Comparison of ENCODE assay signal across 4 worm cellular contexts in the genomic region with DNA sequence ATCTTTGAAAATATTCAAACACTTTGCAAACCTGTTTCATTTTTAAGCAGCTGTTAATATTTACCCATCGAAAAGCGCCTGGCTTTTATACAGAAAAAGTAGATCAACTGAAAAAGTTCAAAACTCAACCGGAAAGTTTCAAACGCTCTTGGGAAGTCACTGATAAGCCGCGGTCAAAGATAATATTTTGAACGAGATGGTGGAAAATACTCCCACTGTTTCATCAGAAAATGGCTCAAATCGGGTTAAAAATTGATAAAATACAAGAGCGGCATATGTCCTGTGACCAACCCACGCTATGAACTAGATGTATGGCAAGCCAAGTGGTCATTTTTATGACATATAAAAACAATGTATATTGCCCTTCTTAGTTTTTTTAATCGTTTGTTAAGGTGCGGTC.
TF ChIP-seq lines count a peak whose summit lies in the region.

Gene sulp-2 (minus strand): TSS at position 107 of the 400 bp plus-strand sequence.

TF ChIP-seq in whole organism, L1 larva, 84 proteins besides CTCF, POLR2A, EP300 and RAD21:
- TF ChIP-seq sptf-1 (tag; optimal IDR thresholded peaks at IDR 0.05; lab: Kevin White, UChicago), result no peak
- TF ChIP-seq elt-2 (tag; optimal IDR thresholded peaks at IDR 0.05; lab: Kevin White, UChicago), result peak; percentile 9

TF ChIP-seq in whole organism, L3 larva, 47 proteins besides CTCF, POLR2A, EP300 and RAD21:
- TF ChIP-seq elt-2 (tag; optimal IDR thresholded peaks at IDR 0.05; lab: Kevin White, UChicago), result peak; percentile 35
- TF ChIP-seq nhr-237 (tag; optimal IDR thresholded peaks at IDR 0.05; lab: Kevin White, UChicago), result no peak
- peak; percentile 52 for TF ChIP-seq pqm-1 (tag; optimal IDR thresholded peaks at IDR 0.05; lab: Kevin White, UChicago)

TF ChIP-seq in whole organism, L4 larva, 104 proteins besides CTCF, POLR2A, EP300 and RAD21:
- TF ChIP-seq nhr-41 (GFP tag; IDR thresholded peaks at IDR 0.05; lab: Robert Waterston, UW), result no peak
- peak; percentile 39 for TF ChIP-seq hlh-11 (tag; optimal IDR thresholded peaks at IDR 0.05; lab: Kevin White, UChicago)
- no peak for TF ChIP-seq ceh-28 (tag; optimal IDR thresholded peaks at IDR 0.05; lab: Kevin White, UChicago)
- TF ChIP-seq egl-27 (tag; optimal IDR thresholded peaks at IDR 0.05; lab: Kevin White, UChicago), result no peak
- no peak for TF ChIP-seq aha-1 (tag; lab: Kevin White, UChicago)
- peak; percentile 11 for TF ChIP-seq pqm-1 (tag; optimal IDR thresholded peaks at IDR 0.05; lab: Kevin White, UChicago)
- TF ChIP-seq lsy-2 (tag; optimal IDR thresholded peaks at IDR 0.05; lab: Kevin White, UChicago), result no peak
- TF ChIP-seq F10B5.3 (tag; optimal IDR thresholded peaks at IDR 0.05; lab: Kevin White, UChicago), result no peak
- peak; percentile 2 for TF ChIP-seq nhr-28 (tag; optimal IDR thresholded peaks at IDR 0.05; lab: Kevin White, UChicago)
- TF ChIP-seq dve-1 (tag; optimal IDR thresholded peaks at IDR 0.05; lab: Kevin White, UChicago; ENCODE audit: insufficient read depth), result peak; percentile 11
- no peak for TF ChIP-seq Y5F2A.4 (GFP tag; optimal IDR thresholded peaks at IDR 0.05; lab: Kevin White, UChicago)
- TF ChIP-seq skn-1 (tag; optimal IDR thresholded peaks at IDR 0.05; lab: Kevin White, UChicago), result no peak
- peak in 1 of 2 experiments; percentile 85 for TF ChIP-seq unc-62 (GFP tag; optimal IDR thresholded peaks at IDR 0.05 in 1 of 2; lab: Kevin White, UChicago)
- no peak for TF ChIP-seq unc-62 (tag; optimal IDR thresholded peaks at IDR 0.05; lab: Kevin White, UChicago)
- TF ChIP-seq dmd-9 (GFP tag; IDR thresholded peaks at IDR 0.05; lab: Robert Waterston, UW), result no peak
- TF ChIP-seq lin-15B (tag; optimal IDR thresholded peaks at IDR 0.05; lab: Kevin White, UChicago), result no peak
- no peak for TF ChIP-seq lin-29 (GFP tag; IDR thresholded peaks at IDR 0.05; lab: Robert Waterston, UW)
- no peak for TF ChIP-seq mxl-2 (GFP tag; conservative IDR thresholded peaks at IDR 0.05; lab: Robert Waterston, UW)
- no peak for TF ChIP-seq mep-1 (tag; optimal IDR thresholded peaks at IDR 0.05; lab: Kevin White, UChicago)

TF ChIP-seq in whole organism, young adult, 124 proteins besides CTCF, POLR2A, EP300 and RAD21:
- TF ChIP-seq ceh-40 (GFP tag; IDR thresholded peaks at IDR 0.05; lab: Robert Waterston, UW) (no peak), nhr-80 (tag; optimal IDR thresholded peaks at IDR 0.05; lab: Kevin White, UChicago) (peak; percentile 31)
